Worm (Caenorhabditis elegans) whole organism, young adult: ENCODE results near the gene msh-5.
A peak's percentile ranks its signal among the peaks of the same experiment; 100 is the strongest.

ENCODE experiments used
- B0035.1 ChIP-seq: sonication (generic microtip); optimal IDR thresholded peaks from 2 replicates; lab custom pipeline; 2016; ENCODE audit warnings: missing genetic modification characterization, mild to moderate bottlenecking, missing compliant biosample characterization, missing genotype, missing genetic modification reagents
- B0261.1 ChIP-seq: sonication (generic microtip); optimal IDR thresholded peaks from 2 replicates; lab custom pipeline; 2016; ENCODE audit warnings: mild to moderate bottlenecking, missing genetic modification characterization, moderate library complexity, missing compliant biosample characterization
- F23B12.7 ChIP-seq: sonication (generic microtip); optimal IDR thresholded peaks from 2 replicates; lab custom pipeline; 2017; ENCODE audit warnings: missing genetic modification characterization, mild to moderate bottlenecking, missing compliant biosample characterization, antibody characterized with exemption, moderate library complexity; ENCODE audit not compliant: insufficient read depth
- F55B11.4 ChIP-seq: sonication (generic microtip); optimal IDR thresholded peaks from 2 replicates; lab custom pipeline; 2016; ENCODE audit warnings: missing compliant biosample characterization, missing genetic modification characterization, borderline replicate concordance; ENCODE audit not compliant: insufficient read depth
- K12H6.12 ChIP-seq: fragments of 200-800 bp; sonication (Bioruptor generic); optimal IDR thresholded peaks from 2 replicates; lab custom pipeline; 2018; ENCODE audit warnings: mild to moderate bottlenecking, missing genetic modification characterization, missing compliant biosample characterization
- Y53F4B.3 ChIP-seq: fragments of 200-800 bp; sonication (Bioruptor generic); IDR thresholded peaks from 2 replicates; pipeline ENCODE4 v1.3.6; 2022; ENCODE audit warnings: missing genetic modification reagents, missing genetic modification characterization, missing compliant biosample characterization
- Y67H2A.10 ChIP-seq: fragments of 200-800 bp; sonication (Bioruptor generic); conservative IDR thresholded peaks from 2 replicates; pipeline ENCODE4 v1.3.6; 2022; ENCODE audit warnings: missing genetic modification reagents, missing genetic modification characterization, missing compliant biosample characterization
- aptf-2 ChIP-seq: fragments of 200-800 bp; sonication (Bioruptor generic); conservative IDR thresholded peaks from 2 replicates; pipeline ENCODE4 v1.3.6; 2022; ENCODE audit warnings: missing genetic modification reagents, missing genetic modification characterization, missing compliant biosample characterization
- attf-5 ChIP-seq: fragments of 200-800 bp; sonication (Bioruptor generic); optimal IDR thresholded peaks from 2 replicates; lab custom pipeline; 2018; ENCODE audit warnings: mild to moderate bottlenecking, missing genetic modification characterization, missing compliant biosample characterization
- ccch-3 ChIP-seq: fragments of 200-800 bp; sonication (Bioruptor generic); optimal IDR thresholded peaks from 2 replicates; lab custom pipeline; 2018; ENCODE audit warnings: mild to moderate bottlenecking, missing genetic modification characterization, missing compliant biosample characterization
- cebp-1 ChIP-seq, 2 experiments: fragments of 200-800 bp in 1 of 2; sonication (Bioruptor generic) in 1 of 2; sonication (generic microtip) in 1 of 2; IDR thresholded peaks in 1 of 2; optimal IDR thresholded peaks in 1 of 2; 2 replicates each; pipeline versions ENCODE4 v1.3.6 to Lab custom; 2017 to 2022; ENCODE audit warnings: missing compliant biosample characterization in 2 of 2, missing genetic modification characterization in 2 of 2, mild to moderate bottlenecking in 1 of 2, missing genetic modification reagents in 1 of 2, moderate library complexity in 1 of 2
- cebp-2 ChIP-seq: fragments of 200-800 bp; sonication (Bioruptor generic); IDR thresholded peaks from 2 replicates; pipeline ENCODE4 v1.3.6; 2022; ENCODE audit warnings: missing genetic modification characterization, missing compliant biosample characterization
- ceh-40 ChIP-seq: fragments of 200-800 bp; sonication (Bioruptor generic); IDR thresholded peaks from 2 replicates; pipeline ENCODE4 v1.3.6; 2022; ENCODE audit warnings: missing genetic modification characterization, missing compliant biosample characterization
- ceh-58 ChIP-seq: fragments of 200-800 bp; sonication (Bioruptor generic); IDR thresholded peaks from 2 replicates; pipeline ENCODE4 v1.3.6; 2022; ENCODE audit warnings: missing genetic modification characterization, missing compliant biosample characterization
- dox-1 ChIP-seq: fragments of 200-800 bp; sonication (Bioruptor generic); IDR thresholded peaks from 2 replicates; pipeline ENCODE4 v1.3.6; 2022; ENCODE audit warnings: missing genetic modification reagents, missing genetic modification characterization, missing compliant biosample characterization
- dpl-1 ChIP-seq: fragments of 150-350 bp; optimal IDR thresholded peaks from 2 replicates; lab custom pipeline; 2014; ENCODE audit warnings: missing biosample characterization, missing genetic modification reagents, missing genetic modification characterization
- egl-18 ChIP-seq: fragments of 200-800 bp; sonication (Bioruptor generic); IDR thresholded peaks from 2 replicates; pipeline ENCODE4 v1.3.6; 2022; ENCODE audit warnings: missing genetic modification reagents, missing genetic modification characterization, missing compliant biosample characterization
- ets-4 ChIP-seq: fragments of 200-800 bp; sonication (Bioruptor generic); optimal IDR thresholded peaks from 2 replicates; lab custom pipeline; 2018; ENCODE audit warnings: mild to moderate bottlenecking, missing genetic modification characterization, missing compliant biosample characterization
- fkh-3 ChIP-seq: sonication (generic microtip); optimal IDR thresholded peaks from 2 replicates; lab custom pipeline; 2016; ENCODE audit warnings: mild to moderate bottlenecking, missing genetic modification characterization, missing compliant biosample characterization
- gei-17 ChIP-seq: fragments of 200-800 bp; sonication (Bioruptor generic); optimal IDR thresholded peaks from 2 replicates; lab custom pipeline; 2018; ENCODE audit warnings: mild to moderate bottlenecking, missing genetic modification characterization, missing compliant biosample characterization
- him-1 ChIP-seq: sonication (generic microtip); optimal IDR thresholded peaks from 2 replicates; lab custom pipeline; 2016; ENCODE audit warnings: missing genotype, missing genetic modification reagents, missing genetic modification characterization, missing compliant biosample characterization
- hmg-1.2 ChIP-seq: fragments of 200-800 bp; sonication (Bioruptor generic); IDR thresholded peaks from 2 replicates; pipeline ENCODE4 v1.3.6; 2022; ENCODE audit warnings: missing genetic modification reagents, missing genetic modification characterization, missing compliant biosample characterization
- let-526 ChIP-seq: fragments of 200-800 bp; sonication (Bioruptor generic); IDR thresholded peaks from 2 replicates; pipeline ENCODE4 v1.3.6; 2022; ENCODE audit warnings: missing genetic modification reagents, missing genetic modification characterization, missing compliant biosample characterization
- let-607 ChIP-seq, 2 experiments: fragments of 200-800 bp in 1 of 2; sonication (Bioruptor generic) in 1 of 2; sonication (generic microtip) in 1 of 2; optimal IDR thresholded peaks; 2 replicates each; lab custom pipeline; 2016 to 2018; ENCODE audit warnings: mild to moderate bottlenecking in 2 of 2, missing compliant biosample characterization in 2 of 2, missing genetic modification characterization in 2 of 2, moderate library complexity in 2 of 2, missing genotype in 1 of 2
- lin-40 ChIP-seq: sonication (generic microtip); optimal IDR thresholded peaks from 2 replicates; lab custom pipeline; 2016; ENCODE audit warnings: missing genetic modification characterization, mild to moderate bottlenecking, missing compliant biosample characterization, missing genotype, missing genetic modification reagents
- lin-54 ChIP-seq: fragments of 200-800 bp; sonication (Bioruptor generic); optimal IDR thresholded peaks from 2 replicates; lab custom pipeline; 2018; ENCODE audit warnings: mild to moderate bottlenecking, missing genetic modification characterization, missing compliant biosample characterization
- lsy-27 ChIP-seq: sonication (generic microtip); optimal IDR thresholded peaks from 2 replicates; lab custom pipeline; 2017; ENCODE audit warnings: missing genetic modification characterization, mild to moderate bottlenecking, missing compliant biosample characterization, antibody characterized with exemption, missing genotype, borderline replicate concordance; ENCODE audit not compliant: insufficient read depth
- madf-6 ChIP-seq: fragments of 200-800 bp; sonication (Bioruptor generic); IDR thresholded peaks from 2 replicates; pipeline ENCODE4 v1.3.6; 2022; ENCODE audit warnings: missing genetic modification reagents, missing genetic modification characterization, missing compliant biosample characterization
- madf-8 ChIP-seq: fragments of 200-800 bp; sonication (Bioruptor generic); conservative IDR thresholded peaks from 2 replicates; pipeline ENCODE4 v1.3.6; 2022; ENCODE audit warnings: missing genetic modification reagents, missing genetic modification characterization, missing compliant biosample characterization
- mel-28 ChIP-seq: sonication (generic microtip); optimal IDR thresholded peaks from 2 replicates; lab custom pipeline; 2016; ENCODE audit warnings: borderline replicate concordance, mild to moderate bottlenecking, missing genetic modification characterization, missing compliant biosample characterization
- mxl-1 ChIP-seq: sonication (generic microtip); optimal IDR thresholded peaks from 2 replicates; lab custom pipeline; 2016; ENCODE audit warnings: missing genetic modification characterization, missing compliant biosample characterization
- nfya-2 ChIP-seq: fragments of 200-800 bp; sonication (Bioruptor generic); IDR thresholded peaks from 2 replicates; pipeline ENCODE4 v1.3.6; 2022; ENCODE audit warnings: missing genetic modification reagents, missing genetic modification characterization, missing compliant biosample characterization
- snpc-1.1 ChIP-seq: sonication (generic microtip); optimal IDR thresholded peaks from 2 replicates; lab custom pipeline; 2017; ENCODE audit warnings: missing genetic modification characterization, mild to moderate bottlenecking, missing compliant biosample characterization, antibody characterized with exemption, moderate library complexity, missing genotype, missing genetic modification reagents; ENCODE audit not compliant: insufficient read depth
- snpc-1.3 ChIP-seq: sonication (generic microtip); optimal IDR thresholded peaks from 2 replicates; lab custom pipeline; 2017; ENCODE audit warnings: missing genetic modification characterization, mild to moderate bottlenecking, missing compliant biosample characterization, antibody characterized with exemption, moderate library complexity, missing genotype, missing genetic modification reagents; ENCODE audit not compliant: insufficient read depth
- somi-1 ChIP-seq: fragments of 200-800 bp; sonication (Bioruptor generic); optimal IDR thresholded peaks from 2 replicates; lab custom pipeline; 2018; ENCODE audit warnings: mild to moderate bottlenecking, missing genetic modification characterization, missing compliant biosample characterization
- unc-130 ChIP-seq: sonication (generic microtip); optimal IDR thresholded peaks from 2 replicates; lab custom pipeline; 2016; ENCODE audit warnings: missing genetic modification reagents, missing genetic modification characterization, missing compliant biosample characterization
- ztf-22 ChIP-seq: fragments of 200-800 bp; sonication (Bioruptor generic); optimal IDR thresholded peaks from 2 replicates; lab custom pipeline; 2018; ENCODE audit warnings: mild to moderate bottlenecking, missing genetic modification characterization, moderate library complexity, missing compliant biosample characterization
- ztf-25 ChIP-seq: fragments of 200-800 bp; sonication (Bioruptor generic); IDR thresholded peaks from 2 replicates; pipeline ENCODE4 v1.3.6; 2022; ENCODE audit warnings: missing genetic modification reagents, missing genetic modification characterization, missing compliant biosample characterization

The msh-5 gene

DNA sequence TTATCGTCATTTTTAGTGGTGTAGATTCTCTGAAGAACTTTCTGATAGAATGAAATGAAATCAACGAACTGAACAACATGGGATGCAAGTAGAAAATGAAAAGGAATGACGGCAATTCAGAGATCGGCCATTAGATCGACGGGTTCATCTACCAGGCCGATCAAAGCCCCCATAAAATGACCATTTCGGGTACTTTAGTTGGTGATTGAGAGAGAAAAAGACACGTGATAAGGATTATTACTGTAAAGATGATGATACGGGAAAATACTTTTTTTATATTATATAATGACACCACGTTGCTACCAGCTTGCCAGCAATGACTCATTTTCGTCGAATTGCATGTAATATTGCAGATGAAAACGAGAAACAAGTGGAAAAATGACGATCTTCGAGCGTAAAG is 45.3 kb upstream of the msh-5 start, which contains the start of gene best-1:
Gene best-1, minus strand, starts transcription at position 29 of the 400 bp plus-strand sequence.
- no peak for TF ChIP-seq F23B12.7
- TF ChIP-seq lin-40 (tag; lab: Kevin White, UChicago), result peak; percentile 24
- TF ChIP-seq, all 124 proteins: peak for 1

DNA sequence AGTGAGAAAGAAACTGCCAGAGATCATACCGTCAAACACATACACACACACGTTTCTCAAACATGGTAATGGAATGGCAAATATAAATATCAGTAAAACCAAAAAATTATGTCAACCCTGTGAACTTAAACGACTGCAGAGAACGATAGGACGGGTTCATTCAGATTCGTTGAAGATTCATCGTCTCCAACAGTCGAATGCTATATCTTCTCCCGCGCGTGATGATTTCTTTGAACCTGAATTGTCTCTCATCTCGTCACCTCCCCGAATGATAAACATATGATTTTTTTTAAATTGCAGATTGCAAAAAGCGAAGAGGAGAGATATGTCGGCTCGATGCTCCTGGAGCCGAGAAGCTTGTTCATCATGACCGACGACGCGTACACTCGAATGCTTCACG is 44.2 kb upstream of the msh-5 start:
- TF ChIP-seq snpc-1.3 (tag; lab: Kevin White, UChicago), result no peak
- TF ChIP-seq egl-18 (GFP tag; lab: Robert Waterston, UW), result no peak
- TF ChIP-seq snpc-1.1 (tag; lab: Kevin White, UChicago), result no peak
- TF ChIP-seq madf-6, result no peak
- TF ChIP-seq dox-1 (GFP tag; lab: Robert Waterston, UW), result no peak
- TF ChIP-seq let-526, result no peak

DNA sequence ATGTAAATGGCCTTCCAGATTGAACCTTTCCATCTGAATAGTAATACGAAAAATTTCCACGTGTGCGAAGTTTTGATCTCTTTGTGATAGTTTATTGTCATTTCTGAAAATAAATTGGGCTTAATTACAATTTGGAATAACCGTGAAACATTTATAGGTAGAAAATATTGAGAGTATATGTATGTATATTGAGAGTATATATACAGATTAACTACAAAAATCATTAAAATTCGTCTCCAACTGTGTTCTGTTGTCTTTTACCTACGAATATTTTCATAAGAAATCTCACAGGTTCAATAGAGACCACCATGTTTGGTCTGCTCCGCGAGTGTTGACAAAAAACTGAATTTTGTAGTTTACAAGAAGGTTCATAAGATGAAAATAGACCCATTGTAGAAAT is 42.1 kb upstream of the msh-5 start, which contains the start of gene best-2:
Gene best-2, minus strand, starts transcription at position 101 of the 400 bp plus-strand sequence.
- TF ChIP-seq hmg-1.2 (GFP tag; lab: Robert Waterston, UW), result no peak
- no peak for TF ChIP-seq him-1 (tag; lab: Kevin White, UChicago)
- no peak for TF ChIP-seq nfya-2 (GFP tag; lab: Robert Waterston, UW)
- no peak for TF ChIP-seq aptf-2
- no peak for TF ChIP-seq attf-5
- no peak for TF ChIP-seq ets-4 (GFP tag; lab: Kevin White, UChicago)
- no peak for TF ChIP-seq ztf-22
- TF ChIP-seq cebp-2 (GFP tag; lab: Robert Waterston, UW), result no peak
- no peak for TF ChIP-seq lin-54
- TF ChIP-seq gei-17 (GFP tag; lab: Kevin White, UChicago), result no peak
- no peak for TF ChIP-seq lsy-27
- TF ChIP-seq K12H6.12, result no peak
- TF ChIP-seq madf-8, result no peak
- TF ChIP-seq let-607 (tag; optimal IDR thresholded peaks at IDR 0.05; lab: Kevin White, UChicago), result no peak
- TF ChIP-seq dpl-1 (GFP tag; lab: Kevin White, UChicago), result no peak
- TF ChIP-seq ztf-25, result no peak

DNA sequence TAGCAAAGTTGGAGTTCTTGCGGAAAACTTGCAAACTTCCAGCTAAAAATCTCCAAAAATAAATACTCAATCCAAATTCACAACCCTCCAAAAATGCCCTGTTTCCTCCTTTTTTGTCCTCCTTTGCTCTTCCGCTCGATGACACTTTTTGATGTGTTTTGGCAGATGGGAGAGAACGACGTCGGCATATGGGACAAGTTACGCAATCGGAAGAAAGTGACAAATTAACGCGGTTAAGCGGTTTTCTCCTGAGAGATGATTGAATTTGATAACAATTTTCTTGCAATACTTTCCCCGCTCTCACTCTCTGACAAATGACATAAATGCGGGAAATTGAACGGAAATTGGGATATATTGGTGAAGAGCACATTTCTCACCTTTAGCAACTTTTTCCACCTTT is 38.4 kb upstream of the msh-5 start:
- TF ChIP-seq F23B12.7 (no peak), let-526 (no peak), mel-28 (no peak), Y53F4B.3 (GFP tag; lab: Robert Waterston, UW) (no peak), ccch-3 (GFP tag; lab: Kevin White, UChicago) (no peak), ceh-40 (GFP tag; lab: Robert Waterston, UW) (no peak), F55B11.4 (tag; lab: Kevin White, UChicago) (no peak), fkh-3 (tag; lab: Kevin White, UChicago) (no peak), ceh-58 (GFP tag; lab: Robert Waterston, UW) (no peak), B0035.1 (tag; lab: Kevin White, UChicago) (no peak), B0261.1 (tag; lab: Kevin White, UChicago) (no peak), somi-1 (GFP tag; lab: Kevin White, UChicago) (no peak), unc-130 (GFP tag; lab: Kevin White, UChicago) (no peak), cebp-1 (GFP tag; IDR thresholded peaks at IDR 0.05; lab: Robert Waterston, UW) (no peak), cebp-1 (tag; optimal IDR thresholded peaks at IDR 0.05; lab: Kevin White, UChicago) (no peak), mxl-1 (tag; lab: Kevin White, UChicago) (no peak), Y67H2A.10 (GFP tag; lab: Robert Waterston, UW) (no peak), him-1 (tag; lab: Kevin White, UChicago) (no peak), let-607 (tag; optimal IDR thresholded peaks at IDR 0.05; lab: Kevin White, UChicago) (no peak)
- TF ChIP-seq, all 124 proteins: peak for 0
